Fruit fly (Drosophila melanogaster) Kc167 (cell line): ENCODE measurements around the gene CG14210.

ENCODE experiments used
- Myc ChIP-seq: fragments of >200 bp; optimal IDR thresholded peaks from 2 replicates; lab custom pipeline; 2017; ENCODE audit warnings: missing external identifiers
- Sin3A ChIP-seq: fragments of >200 bp; optimal IDR thresholded peaks from 2 replicates; lab custom pipeline; 2018; ENCODE audit warnings: missing external identifiers
- h ChIP-seq: fragments of >200 bp; optimal IDR thresholded peaks from 3 replicates; lab custom pipeline; 2018; ENCODE audit warnings: missing external identifiers
- psq ChIP-seq: fragments of >200 bp; optimal IDR thresholded peaks from 2 replicates; lab custom pipeline; 2017; ENCODE audit warnings: missing external identifiers

dm6 chrX:19585142-19585541 lies 30.9 kb upstream of the CG14210 start:
- TF ChIP-seq Sin3A (lab: Kevin White, UChicago) (no peak), h (lab: Kevin White, UChicago) (no peak), Myc (lab: Kevin White, UChicago) (no peak), psq (no peak)
